Fruit fly (Drosophila melanogaster) whole organism, wandering third instar larva: Measurements from ENCODE around the gene Acat1.

Experiments used
- dsf ChIP-seq: sonication (Bioruptor generic); optimal IDR thresholded peaks from 2 replicates; lab custom pipeline; 2016; ENCODE audit warnings: missing biosample characterization, missing genetic modification characterization, borderline replicate concordance
- fru ChIP-seq: fragments of 200-800 bp; sonication (Bioruptor generic); optimal IDR thresholded peaks from 3 replicates; lab custom pipeline; 2016; ENCODE audit warnings: missing biosample characterization, mild to moderate bottlenecking, missing genetic modification characterization
- h ChIP-seq: fragments of 200-800 bp; sonication (Bioruptor generic); optimal IDR thresholded peaks from 3 replicates; lab custom pipeline; 2016; ENCODE audit warnings: missing biosample characterization, mild to moderate bottlenecking, missing genetic modification characterization
- lola ChIP-seq: fragments of >200 bp; optimal IDR thresholded peaks from 2 replicates; lab custom pipeline; 2017; ENCODE audit warnings: missing biosample characterization, missing genetic modification characterization

- TF ChIP-seq fru (no peak), h (GFP tag; lab: Kevin White, UChicago) (no peak), lola (GFP tag; lab: Kevin White, UChicago) (no peak), dsf (GFP tag; lab: Kevin White, UChicago) (no peak)
Measured at dm6 chrX:7854144-7854543, 34.4 kb downstream of the Acat1 start, which contains the start of gene CG10920.
